Fruit fly (Drosophila melanogaster): Measurements from ENCODE around the gene Gr93d.

dm6 chr3R:21862868-21863267, 16.4 kb upstream of the Gr93d start:
- TF ChIP-seq Clk (GFP tag; optimal IDR thresholded peaks at IDR 0.05) (no peak), CG12768 (GFP tag; optimal IDR thresholded peaks at IDR 0.05) (no peak), cnc (optimal IDR thresholded peaks at IDR 0.05) (no peak), toe (GFP tag; optimal IDR thresholded peaks at IDR 0.05) (no peak), pad (GFP tag; optimal IDR thresholded peaks at IDR 0.05) (no peak), Mnt (GFP tag; optimal IDR thresholded peaks at IDR 0.05) (no peak), cic (GFP tag; optimal IDR thresholded peaks at IDR 0.05) (no peak), kay (GFP tag; ENCODE audit: borderline replicate concordance) (no peak), tj (GFP tag; optimal IDR thresholded peaks at IDR 0.05) (no peak)

Measured in whole organism, adult.